Fruit fly (Drosophila melanogaster) whole organism, embryonic: Measurements from ENCODE around the gene CG12147.

Source experiments
- BEAF-32 ChIP-seq: fragments of 200-800 bp; sonication (Bioruptor generic); optimal IDR thresholded peaks from 3 replicates; lab custom pipeline; 2017; ENCODE audit warnings: missing biosample characterization, missing genetic modification characterization, mild to moderate bottlenecking, moderate library complexity, missing genetic modification reagents
- CG10366 ChIP-seq: fragments of 200-800 bp; sonication (Bioruptor generic); IDR thresholded peaks from 2 replicates; pipeline ENCODE4 v1.3.6; 2022; ENCODE audit warnings: missing biosample characterization, missing genetic modification characterization
- CG10979 ChIP-seq: fragments of 200-800 bp; sonication (Bioruptor generic); optimal IDR thresholded peaks from 2 replicates; lab custom pipeline; 2018; ENCODE audit warnings: missing biosample characterization, mild to moderate bottlenecking, missing genetic modification characterization, moderate library complexity
- CG11695 ChIP-seq: fragments of 200-800 bp; sonication (Bioruptor generic); IDR thresholded peaks from 3 replicates; pipeline ENCODE4 v1.3.6; 2022; ENCODE audit warnings: missing biosample characterization, missing genetic modification characterization
- CG13424 ChIP-seq: fragments of 200-800 bp; sonication (Bioruptor generic); optimal IDR thresholded peaks from 2 replicates; lab custom pipeline; 2019; ENCODE audit warnings: missing biosample characterization, mild to moderate bottlenecking, missing genetic modification characterization, moderate library complexity
- CG14014 ChIP-seq: fragments of 200-800 bp; sonication (Bioruptor generic); IDR thresholded peaks from 2 replicates; pipeline ENCODE4 v1.3.6; 2022; ENCODE audit warnings: missing biosample characterization, missing genetic modification characterization
- CG14050 ChIP-seq: fragments of 200-800 bp; sonication (Bioruptor generic); IDR thresholded peaks from 3 replicates; pipeline ENCODE4 v1.3.6; 2022; ENCODE audit warnings: missing biosample characterization, missing genetic modification characterization
- CG14710 ChIP-seq: fragments of 200-800 bp; sonication (Bioruptor generic); optimal IDR thresholded peaks from 3 replicates; lab custom pipeline; 2019; ENCODE audit warnings: missing biosample characterization, mild to moderate bottlenecking, missing genetic modification characterization, moderate library complexity
- CG15514 ChIP-seq: fragments of 200-800 bp; sonication (Bioruptor generic); optimal IDR thresholded peaks from 3 replicates; lab custom pipeline; 2017; ENCODE audit warnings: missing biosample characterization, missing genetic modification characterization, mild to moderate bottlenecking, moderate library complexity, missing genetic modification reagents
- CG1602 ChIP-seq: fragments of 200-800 bp; sonication (Bioruptor generic); optimal IDR thresholded peaks from 3 replicates; lab custom pipeline; 2016; ENCODE audit warnings: missing biosample characterization, missing genetic modification characterization
- CG17186 ChIP-seq: fragments of 200-800 bp; sonication (Bioruptor generic); optimal IDR thresholded peaks from 3 replicates; lab custom pipeline; 2017; ENCODE audit warnings: missing biosample characterization, missing genetic modification reagents, missing genetic modification characterization
- CG17328 ChIP-seq: fragments of 200-800 bp; sonication (Bioruptor generic); IDR thresholded peaks from 2 replicates; pipeline ENCODE4 v1.3.6; 2022; ENCODE audit warnings: missing biosample characterization, missing genetic modification characterization
- CG32767 ChIP-seq: fragments of 200-800 bp; sonication (Bioruptor generic); IDR thresholded peaks from 2 replicates; pipeline ENCODE4 v1.3.6; 2022; ENCODE audit warnings: missing biosample characterization, missing genetic modification characterization
- CG3995 ChIP-seq: fragments of 200-800 bp; sonication (Bioruptor generic); optimal IDR thresholded peaks from 3 replicates; lab custom pipeline; 2016; ENCODE audit warnings: missing biosample characterization, missing genetic modification characterization
- CG42726 ChIP-seq: fragments of 200-800 bp; sonication (Bioruptor generic); IDR thresholded peaks from 2 replicates; pipeline ENCODE4 v1.3.6; 2022; ENCODE audit warnings: missing biosample characterization, missing genetic modification characterization; ENCODE audit not compliant: partially characterized antibody
- CG5953 ChIP-seq: fragments of 200-800 bp; sonication (Bioruptor generic); IDR thresholded peaks from 2 replicates; pipeline ENCODE4 v1.3.6; 2022; ENCODE audit warnings: missing biosample characterization, missing genetic modification characterization
- CG6689 ChIP-seq: fragments of 200-800 bp; sonication (Bioruptor generic); IDR thresholded peaks from 2 replicates; pipeline ENCODE4 v1.3.6; 2022; ENCODE audit warnings: missing biosample characterization, missing genetic modification characterization
- CG6854 ChIP-seq: fragments of 200-800 bp; sonication (Bioruptor generic); optimal IDR thresholded peaks from 3 replicates; lab custom pipeline; 2017; ENCODE audit warnings: missing biosample characterization, mild to moderate bottlenecking, missing genetic modification characterization
- CG7372 ChIP-seq: fragments of 200-800 bp; sonication (Bioruptor generic); IDR thresholded peaks from 2 replicates; pipeline ENCODE4 v1.3.6; 2022; ENCODE audit warnings: missing biosample characterization, missing genetic modification characterization
- CG9609 ChIP-seq: fragments of 200-800 bp; sonication (Bioruptor generic); optimal IDR thresholded peaks from 3 replicates; lab custom pipeline; 2016; ENCODE audit warnings: missing biosample characterization, missing genetic modification characterization
- Dip3 ChIP-seq: fragments of 200-800 bp; sonication (Bioruptor generic); optimal IDR thresholded peaks from 3 replicates; lab custom pipeline; 2016; ENCODE audit warnings: missing biosample characterization, missing genetic modification characterization
- Doc3 ChIP-seq: fragments of 200-800 bp; sonication (Bioruptor generic); IDR thresholded peaks from 3 replicates; pipeline ENCODE4 v1.3.6; 2022; ENCODE audit warnings: missing biosample characterization, missing genetic modification characterization; ENCODE audit not compliant: partially characterized antibody
- Dp ChIP-seq: fragments of 200-800 bp; sonication (Bioruptor generic); optimal IDR thresholded peaks from 2 replicates; lab custom pipeline; 2018; ENCODE audit warnings: missing biosample characterization, mild to moderate bottlenecking, missing genetic modification characterization, moderate library complexity
- Ets97D ChIP-seq: fragments of 200-800 bp; sonication (Bioruptor generic); optimal IDR thresholded peaks from 3 replicates; lab custom pipeline; 2016; ENCODE audit warnings: missing biosample characterization, missing genetic modification characterization
- Fer3 ChIP-seq: fragments of 200-800 bp; sonication (Bioruptor generic); optimal IDR thresholded peaks from 2 replicates; lab custom pipeline; 2018; ENCODE audit warnings: missing biosample characterization, mild to moderate bottlenecking, missing genetic modification characterization, moderate library complexity
- HLH54F ChIP-seq: fragments of 200-800 bp; sonication (Bioruptor generic); optimal IDR thresholded peaks from 3 replicates; lab custom pipeline; 2016; ENCODE audit warnings: missing biosample characterization, missing genetic modification characterization
- Jarid2 ChIP-seq: fragments of 200-800 bp; sonication (Bioruptor generic); optimal IDR thresholded peaks from 3 replicates; lab custom pipeline; 2017; ENCODE audit warnings: mild to moderate bottlenecking, missing biosample characterization, missing genetic modification reagents, missing genetic modification characterization
- MBD-R2 ChIP-seq: fragments of 200-800 bp; sonication (Bioruptor generic); IDR thresholded peaks from 2 replicates; pipeline ENCODE4 v1.3.6; 2022; ENCODE audit warnings: missing biosample characterization, missing genetic modification characterization
- MESR4 ChIP-seq: fragments of 200-800 bp; sonication (Bioruptor generic); optimal IDR thresholded peaks from 2 replicates; lab custom pipeline; 2018; ENCODE audit warnings: missing biosample characterization, mild to moderate bottlenecking, missing genetic modification characterization, moderate library complexity
- Med ChIP-seq: fragments of 200-800 bp; sonication (Bioruptor generic); peaks from one replicate; lab custom pipeline; 2016; ENCODE audit warnings: missing biosample characterization, missing genetic modification characterization, mild to moderate bottlenecking, inconsistent platforms, moderate library complexity
- Mrtf ChIP-seq: fragments of 200-800 bp; sonication (Bioruptor generic); IDR thresholded peaks from 3 replicates; pipeline ENCODE4 v1.3.6; 2022; ENCODE audit warnings: missing biosample characterization, missing genetic modification characterization
- Sox102F ChIP-seq: fragments of 200-800 bp; sonication (Bioruptor generic); optimal IDR thresholded peaks from 2 replicates; lab custom pipeline; 2018; ENCODE audit warnings: missing biosample characterization, mild to moderate bottlenecking, missing genetic modification characterization, moderate library complexity
- Tbp ChIP-seq: fragments of >200 bp; optimal IDR thresholded peaks from 2 replicates; lab custom pipeline; 2018; ENCODE audit warnings: missing biosample characterization, missing genetic modification characterization
- Xbp1 ChIP-seq: fragments of 200-800 bp; sonication (Bioruptor generic); optimal IDR thresholded peaks from 3 replicates; lab custom pipeline; 2016; ENCODE audit warnings: missing biosample characterization, mild to moderate bottlenecking, missing genetic modification characterization
- amos ChIP-seq: fragments of 200-800 bp; sonication (Bioruptor generic); IDR thresholded peaks from 2 replicates; pipeline ENCODE4 v1.3.6; 2022; ENCODE audit warnings: missing biosample characterization, missing genetic modification characterization; ENCODE audit not compliant: partially characterized antibody
- ara ChIP-seq: fragments of 200-800 bp; sonication (Bioruptor generic); IDR thresholded peaks from 2 replicates; pipeline ENCODE4 v1.3.6; 2022; ENCODE audit warnings: missing biosample characterization, missing genetic modification characterization
- ash1 ChIP-seq: fragments of 200-800 bp; sonication (Bioruptor generic); optimal IDR thresholded peaks from 2 replicates; lab custom pipeline; 2018; ENCODE audit warnings: missing biosample characterization, mild to moderate bottlenecking, missing genetic modification characterization
- bowl ChIP-seq: fragments of 200-800 bp; sonication (Bioruptor generic); IDR thresholded peaks from 2 replicates; pipeline ENCODE4 v1.3.6; 2022; ENCODE audit warnings: missing biosample characterization, missing genetic modification characterization
- chm ChIP-seq: fragments of 200-800 bp; sonication (Bioruptor generic); IDR thresholded peaks from 2 replicates; pipeline ENCODE4 v1.3.6; 2022; ENCODE audit warnings: missing biosample characterization, missing genetic modification characterization
- ewg ChIP-seq: fragments of 200-800 bp; sonication (Bioruptor generic); optimal IDR thresholded peaks from 3 replicates; lab custom pipeline; 2017; ENCODE audit warnings: mild to moderate bottlenecking, missing biosample characterization, missing genetic modification reagents, missing genetic modification characterization
- eyg ChIP-seq: fragments of 200-800 bp; sonication (Bioruptor generic); optimal IDR thresholded peaks from 3 replicates; lab custom pipeline; 2016; ENCODE audit warnings: missing biosample characterization, missing genetic modification characterization
- hbn ChIP-seq: fragments of 200-800 bp; sonication (Bioruptor generic); IDR thresholded peaks from 2 replicates; pipeline ENCODE4 v1.3.6; 2022; ENCODE audit warnings: missing biosample characterization, missing genetic modification characterization; ENCODE audit not compliant: partially characterized antibody
- insv ChIP-seq, 2 experiments: fragments of 200-800 bp; sonication (Bioruptor generic); optimal IDR thresholded peaks; 3 replicates each; lab custom pipeline; 2016 to 2018; ENCODE audit warnings: missing biosample characterization in 2 of 2, missing genetic modification characterization in 2 of 2
- kni ChIP-seq: fragments of 200-800 bp; sonication (Bioruptor generic); optimal IDR thresholded peaks from 3 replicates; lab custom pipeline; 2017; ENCODE audit warnings: mild to moderate bottlenecking, missing biosample characterization, missing genetic modification reagents, missing genetic modification characterization
- nau ChIP-seq: fragments of 200-800 bp; sonication (Bioruptor generic); optimal IDR thresholded peaks from 3 replicates; lab custom pipeline; 2017; ENCODE audit warnings: missing biosample characterization, mild to moderate bottlenecking, missing genetic modification characterization, missing genetic modification reagents
- onecut ChIP-seq: fragments of 200-800 bp; sonication (Bioruptor generic); IDR thresholded peaks from 2 replicates; pipeline ENCODE4 v1.3.6; 2022; ENCODE audit warnings: missing biosample characterization, missing genetic modification characterization
- pzg ChIP-seq: fragments of 200-800 bp; sonication (Bioruptor generic); optimal IDR thresholded peaks from 3 replicates; lab custom pipeline; 2018; ENCODE audit warnings: missing biosample characterization, mild to moderate bottlenecking, missing genetic modification characterization, moderate library complexity
- run ChIP-seq: fragments of 200-800 bp; sonication (Bioruptor generic); optimal IDR thresholded peaks from 3 replicates; lab custom pipeline; 2018; ENCODE audit warnings: missing biosample characterization, mild to moderate bottlenecking, missing genetic modification characterization
- salm ChIP-seq: fragments of 200-800 bp; sonication (Bioruptor generic); optimal IDR thresholded peaks from 2 replicates; lab custom pipeline; 2018; ENCODE audit warnings: missing biosample characterization, mild to moderate bottlenecking, missing genetic modification characterization
- scrt ChIP-seq: fragments of 200-800 bp; sonication (Bioruptor generic); optimal IDR thresholded peaks from 2 replicates; lab custom pipeline; 2018; ENCODE audit warnings: missing biosample characterization, mild to moderate bottlenecking, missing genetic modification characterization, moderate library complexity
- slbo ChIP-seq: fragments of 200-800 bp; sonication (Bioruptor generic); IDR thresholded peaks from 2 replicates; pipeline ENCODE4 v1.3.6; 2022; ENCODE audit warnings: missing biosample characterization, missing genetic modification characterization

CG12147 gene

DNA sequence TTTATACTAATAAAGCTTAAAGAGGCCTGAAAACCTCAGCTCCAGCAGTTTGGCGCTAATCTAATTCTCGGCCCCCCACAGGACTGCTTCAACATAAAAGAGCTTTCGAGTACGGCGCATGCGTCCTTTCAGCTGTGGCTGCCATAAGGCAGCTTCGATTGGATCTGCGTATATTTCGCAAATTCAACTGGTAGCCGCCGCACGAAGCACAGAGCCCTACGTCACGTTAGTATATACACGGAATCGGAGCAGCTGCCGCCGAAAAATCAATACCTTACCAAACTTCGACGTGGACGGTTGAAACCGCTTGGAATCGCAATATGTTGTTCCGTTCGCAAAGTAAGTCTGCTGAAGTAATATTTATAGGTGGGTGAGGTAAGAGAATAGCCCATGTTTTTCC lies 50.4 kb downstream of the CG12147 start, which contains the start of gene 7B2:
Gene 7B2, plus strand, starts transcription at position 169 of the 400 bp plus-strand sequence.
- TF ChIP-seq Dip3 (GFP tag; lab: Kevin White, UChicago) (no peak), ash1 (GFP tag; lab: Kevin White, UChicago) (no peak), CG6689 (GFP tag; lab: Robert Waterston, UW) (no peak), bowl (GFP tag; lab: Robert Waterston, UW) (no peak), CG32767 (GFP tag; lab: Robert Waterston, UW) (peak; percentile 16; the same call in 1 of the 2 replicates), hbn (GFP tag; lab: Robert Waterston, UW) (no peak), nau (GFP tag; lab: Kevin White, UChicago) (no peak), Doc3 (GFP tag; lab: Robert Waterston, UW) (no peak), ewg (peak; percentile 89), ara (GFP tag; lab: Robert Waterston, UW) (no peak), CG6854 (GFP tag; lab: Kevin White, UChicago) (no peak), amos (no peak), CG14710 (tag; lab: Kevin White, UChicago) (no peak), CG13424 (no peak), CG7372 (no peak), kni (GFP tag; lab: Kevin White, UChicago) (no peak), HLH54F (GFP tag; lab: Kevin White, UChicago) (no peak), CG1602 (GFP tag; lab: Kevin White, UChicago) (no peak), CG14050 (GFP tag; lab: Robert Waterston, UW) (no peak), CG17328 (GFP tag; lab: Robert Waterston, UW) (no peak), MESR4 (GFP tag; lab: Kevin White, UChicago) (peak; percentile 16), CG11695 (GFP tag; lab: Robert Waterston, UW) (no peak), pzg (GFP tag; lab: Kevin White, UChicago) (peak; percentile 17), Jarid2 (GFP tag; lab: Kevin White, UChicago) (no peak), CG10979 (tag; lab: Kevin White, UChicago) (no peak), Med (peak; percentile 23), Sox102F (GFP tag; lab: Kevin White, UChicago) (no peak), Fer3 (tag; lab: Kevin White, UChicago) (no peak), eyg (GFP tag; lab: Kevin White, UChicago) (no peak), run (no peak), Tbp (GFP tag; lab: Kevin White, UChicago) (no peak), BEAF-32 (GFP tag; lab: Kevin White, UChicago) (no peak), insv (GFP tag; optimal IDR thresholded peaks at IDR 0.05; lab: Kevin White, UChicago) (no peak), CG17186 (GFP tag; lab: Kevin White, UChicago) (no peak), slbo (no peak), CG10366 (GFP tag; lab: Robert Waterston, UW) (no peak), salm (no peak), CG5953 (no peak), Ets97D (no peak), Xbp1 (no peak), Mrtf (GFP tag; lab: Robert Waterston, UW) (no peak), CG42726 (GFP tag; lab: Robert Waterston, UW) (no peak), CG14014 (GFP tag; lab: Robert Waterston, UW) (no peak), chm (GFP tag; lab: Robert Waterston, UW) (no peak), MBD-R2 (peak; percentile 13; the same call in 1 of the 2 replicates), CG15514 (GFP tag; lab: Kevin White, UChicago) (peak; percentile 8), scrt (peak; percentile 98), onecut (peak; percentile 97), CG3995 (GFP tag; lab: Kevin White, UChicago) (no peak), Dp (GFP tag; lab: Kevin White, UChicago) (peak; percentile 2), CG9609 (no peak)
